Worm (Caenorhabditis elegans) whole organism, young adult: ENCODE measurements around the gene K02G10.5.

ENCODE experiments used
- B0035.1 ChIP-seq: sonication (generic microtip); optimal IDR thresholded peaks from 2 replicates; lab custom pipeline; 2016; ENCODE audit warnings: missing genetic modification characterization, mild to moderate bottlenecking, missing compliant biosample characterization, missing genotype, missing genetic modification reagents
- B0336.3 ChIP-seq: fragments of 200-800 bp; sonication (Bioruptor generic); IDR thresholded peaks from 2 replicates; pipeline ENCODE4 v1.3.6; 2022; ENCODE audit warnings: missing genetic modification characterization, missing compliant biosample characterization
- C06A6.2 ChIP-seq: fragments of 200-800 bp; sonication (Bioruptor generic); conservative IDR thresholded peaks from 2 replicates; pipeline ENCODE4 v1.3.6; 2022; ENCODE audit warnings: missing genetic modification characterization, missing compliant biosample characterization
- lin-40 ChIP-seq: sonication (generic microtip); optimal IDR thresholded peaks from 2 replicates; lab custom pipeline; 2016; ENCODE audit warnings: missing genetic modification characterization, mild to moderate bottlenecking, missing compliant biosample characterization, missing genotype, missing genetic modification reagents
- rcor-1 ChIP-seq: fragments of 200-800 bp; sonication (Bioruptor generic); IDR thresholded peaks from 2 replicates; pipeline ENCODE4 v1.3.6; 2022; ENCODE audit warnings: missing genetic modification reagents, missing genetic modification characterization, missing compliant biosample characterization
- snpc-4 ChIP-seq, 5 experiments: fragments of 150-350 bp in 1 of 5; sonication (generic microtip) in 4 of 5; optimal IDR thresholded peaks; 2 replicates each; lab custom pipeline; 2014 to 2018; ENCODE audit warnings: missing genetic modification characterization in 5 of 5, missing biosample characterization in 3 of 5, antibody characterized with exemption in 2 of 5, mild to moderate bottlenecking in 2 of 5, missing compliant biosample characterization in 2 of 5, missing genotype in 2 of 5, moderate library complexity in 2 of 5, missing genetic modification reagents in 1 of 5
- unc-62 ChIP-seq: fragments of 150-350 bp; optimal IDR thresholded peaks from 2 replicates; lab custom pipeline; 2014; ENCODE audit warnings: missing biosample characterization, missing genetic modification reagents, missing genetic modification characterization

DNA sequence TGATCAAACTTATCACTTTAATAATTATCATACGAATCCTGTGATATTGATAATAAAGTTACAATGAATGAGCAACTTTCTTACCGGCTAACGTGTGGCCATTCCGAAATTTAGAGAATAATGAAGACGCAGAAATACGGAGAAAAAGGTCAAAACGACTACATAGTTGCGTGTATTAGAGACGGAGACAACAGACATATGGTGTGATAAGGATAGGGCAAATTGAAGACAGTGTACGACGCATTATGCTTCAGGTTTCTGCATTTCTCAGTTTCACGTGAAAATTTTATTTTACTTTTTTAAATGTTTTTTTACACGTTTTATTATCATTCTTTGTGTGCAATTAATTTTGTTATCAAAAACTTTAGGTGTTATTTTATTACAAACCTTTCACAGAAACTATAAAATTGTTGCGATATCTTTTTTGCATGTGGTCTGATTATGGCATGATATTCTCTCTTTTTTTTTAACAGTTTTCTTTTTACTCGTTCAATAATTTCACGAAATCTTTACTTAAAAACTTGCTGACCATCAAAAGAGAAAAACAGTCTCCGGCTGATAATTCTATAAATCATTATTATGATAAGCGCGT, 17.7 kb downstream of the K02G10.5 start, which contains the start of gene tmem-135:
- TF ChIP-seq C06A6.2 (no peak), B0336.3 (GFP tag; lab: Robert Waterston, UW) (no peak), unc-62 (no peak), rcor-1 (GFP tag; lab: Robert Waterston, UW) (no peak), snpc-4 (GFP tag; optimal IDR thresholded peaks at IDR 0.05; lab: Kevin White, UChicago) (no peak), snpc-4 (tag; optimal IDR thresholded peaks at IDR 0.05; lab: Kevin White, UChicago) (no peak), B0035.1 (tag; lab: Kevin White, UChicago) (no peak), lin-40 (tag; lab: Kevin White, UChicago) (no peak)
